Worm (Caenorhabditis elegans) whole organism, early embryonic: ENCODE measurements around the gene H11E01.3.

Experiments used
- F13C5.2 ChIP-seq: sonication (generic microtip); optimal IDR thresholded peaks from 2 replicates; lab custom pipeline; 2017; ENCODE audit warnings: mild to moderate bottlenecking, missing genetic modification characterization, inconsistent platforms, missing compliant biosample characterization
- ama-1 ChIP-seq: fragments of 150-350 bp; optimal IDR thresholded peaks from 2 replicates; lab custom pipeline; 2014
- ets-7 ChIP-seq: sonication (generic microtip); optimal IDR thresholded peaks from 2 replicates; lab custom pipeline; 2016; ENCODE audit warnings: missing genotype, missing genetic modification characterization, missing compliant biosample characterization
- pes-1 ChIP-seq: fragments of 200-800 bp; sonication (Bioruptor generic); IDR thresholded peaks from 2 replicates; pipeline ENCODE4 v1.3.6; 2022; ENCODE audit warnings: missing genetic modification reagents, missing genetic modification characterization, missing compliant biosample characterization
- tbx-37 ChIP-seq: fragments of 200-800 bp; sonication (Bioruptor generic); conservative IDR thresholded peaks from 2 replicates; pipeline ENCODE4 v1.3.6; 2022; ENCODE audit warnings: missing genetic modification reagents, missing genetic modification characterization, missing compliant biosample characterization

DNA sequence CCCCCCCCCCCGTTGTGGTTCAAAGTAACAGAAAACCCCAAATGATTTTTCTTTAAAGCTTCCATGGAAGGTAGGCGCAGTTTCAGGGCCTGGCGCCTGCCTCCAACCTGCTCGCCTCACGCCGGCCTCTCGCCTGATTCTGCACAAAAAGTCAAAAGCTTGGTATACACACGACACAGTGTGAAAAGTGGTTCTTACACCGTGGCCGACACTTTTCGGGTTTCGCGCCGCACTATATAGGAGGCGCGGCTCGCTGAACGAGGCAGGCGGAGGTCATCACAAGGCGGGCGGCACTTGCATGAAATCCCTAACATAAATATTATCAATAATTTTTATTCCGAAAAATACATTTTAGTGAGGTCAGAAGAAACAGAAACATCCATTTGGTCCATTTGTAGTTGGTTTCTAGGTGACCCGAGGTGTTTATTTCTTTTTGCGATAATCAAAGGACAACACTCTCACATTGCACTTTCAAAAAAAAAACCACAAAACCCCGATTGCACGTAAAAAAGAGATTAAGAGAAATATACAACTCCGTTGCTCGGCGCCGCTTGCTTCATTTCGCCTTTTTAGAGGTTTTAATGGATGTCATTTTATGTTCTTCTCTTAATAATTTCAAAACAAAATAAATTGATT is 26.3 kb downstream of the H11E01.3 start, which contains the start of gene ZK380.2:
- TF ChIP-seq tbx-37 (GFP tag; lab: Robert Waterston, UW) (no peak), pes-1 (GFP tag; lab: Robert Waterston, UW) (no peak), ama-1 (lab: Kevin White, UChicago) (no peak), F13C5.2 (tag; lab: Kevin White, UChicago) (no peak), ets-7 (no peak)
